Fruit fly (Drosophila melanogaster): Measurements from ENCODE around the gene CG14739.

dm6 chr3R:12062844-12063243, 13.8 kb upstream of the CG14739 start, which contains the start of gene CG14740:
- TF ChIP-seq Lpt (GFP tag; optimal IDR thresholded peaks at IDR 0.05) (no peak), CG7368 (GFP tag; optimal IDR thresholded peaks at IDR 0.05) (no peak), CG16779 (tag; optimal IDR thresholded peaks at IDR 0.05) (no peak), Ets96B (tag; optimal IDR thresholded peaks at IDR 0.05) (no peak), CG10669 (GFP tag; optimal IDR thresholded peaks at IDR 0.05) (no peak), fd85E (GFP tag; optimal IDR thresholded peaks at IDR 0.05) (no peak), ss (GFP tag; optimal IDR thresholded peaks at IDR 0.05) (no peak)
